Fruit fly (Drosophila melanogaster): ENCODE results near the gene Blos3.

Gene Blos3

DNA sequence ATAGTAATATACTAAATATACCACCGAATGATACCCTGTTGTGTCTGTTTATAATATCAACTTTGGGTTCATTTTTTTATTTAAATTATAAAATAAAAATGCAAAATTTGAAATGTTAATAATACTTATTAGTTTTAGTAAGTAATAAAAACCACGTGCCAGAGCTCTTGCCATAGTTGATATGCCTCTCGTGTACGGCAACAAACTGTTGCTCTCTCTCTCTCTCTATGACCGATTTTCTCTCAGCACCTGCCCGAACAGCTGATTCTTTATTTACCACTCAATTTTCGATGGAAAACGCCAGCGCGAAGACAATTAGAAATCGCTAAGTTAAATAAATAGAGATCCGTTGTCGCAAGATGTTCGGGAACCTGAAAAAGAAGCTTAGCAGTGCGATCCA lies 2.5 kb upstream of the Blos3 start, which contains the start of gene Dysb (continued):
- TF ChIP-seq Awh (GFP tag; IDR thresholded peaks at IDR 0.05) (peak; percentile 93; the same call in 1 of the 2 replicates), ap (GFP tag; IDR thresholded peaks at IDR 0.05) (peak; percentile 82), D19B (GFP tag; optimal IDR thresholded peaks at IDR 0.05) (peak; percentile 77), maf-S (GFP tag; optimal IDR thresholded peaks at IDR 0.05) (peak; percentile 27), Aef1 (GFP tag; IDR thresholded peaks at IDR 0.05) (peak; percentile 78), CG8478 (optimal IDR thresholded peaks at IDR 0.05) (no peak), CG4404 (GFP tag; IDR thresholded peaks at IDR 0.05) (no peak), wor (GFP tag; IDR thresholded peaks at IDR 0.05) (peak; percentile 43; the same call in 1 of the 2 replicates), Hmr (GFP tag; optimal IDR thresholded peaks at IDR 0.05) (peak; percentile 91), CG3995 (GFP tag; optimal IDR thresholded peaks at IDR 0.05) (no peak), zf30C (GFP tag; optimal IDR thresholded peaks at IDR 0.05) (no peak), CG12769 (tag; optimal IDR thresholded peaks at IDR 0.05) (peak; percentile 69), prd (optimal IDR thresholded peaks at IDR 0.05) (no peak), prd (GFP tag; IDR thresholded peaks at IDR 0.05) (peak; percentile 89), CG10431 (GFP tag; optimal IDR thresholded peaks at IDR 0.05) (peak; percentile 77), H15 (GFP tag; IDR thresholded peaks at IDR 0.05) (peak; percentile 90), Bteb2 (GFP tag; optimal IDR thresholded peaks at IDR 0.05) (peak; percentile 56), Optix (GFP tag; IDR thresholded peaks at IDR 0.05) (peak; percentile 84), Pdp1 (GFP tag; optimal IDR thresholded peaks at IDR 0.05) (peak; percentile 49 to 61), z (GFP tag; IDR thresholded peaks at IDR 0.05) (peak; percentile 70; the same call in 1 of the 3 replicates), sc (optimal IDR thresholded peaks at IDR 0.05) (no peak), sc (GFP tag; optimal IDR thresholded peaks at IDR 0.05) (peak; percentile 66), trh (GFP tag; optimal IDR thresholded peaks at IDR 0.05) (peak; percentile 17), CG12104 (GFP tag; optimal IDR thresholded peaks at IDR 0.05) (peak; percentile 44), CG32767 (GFP tag; IDR thresholded peaks at IDR 0.05) (peak; percentile 70), Oli (tag; optimal IDR thresholded peaks at IDR 0.05) (peak; percentile 80), dimm (GFP tag; IDR thresholded peaks at IDR 0.05) (peak; percentile 60), Hr39 (optimal IDR thresholded peaks at IDR 0.05) (no peak), wek (GFP tag; optimal IDR thresholded peaks at IDR 0.05) (peak; percentile 32), run (tag; optimal IDR thresholded peaks at IDR 0.05) (peak; percentile 76), CG34422 (GFP tag; IDR thresholded peaks at IDR 0.05) (peak; percentile 89), CG14050 (GFP tag; IDR thresholded peaks at IDR 0.05) (peak; percentile 88), CG6689 (GFP tag; IDR thresholded peaks at IDR 0.05) (peak; percentile 86), Dip2 (GFP tag; IDR thresholded peaks at IDR 0.05) (no peak), CoRest (tag; optimal IDR thresholded peaks at IDR 0.05) (peak; percentile 89), HLHmδ (GFP tag; optimal IDR thresholded peaks at IDR 0.05) (peak; percentile 61), klu (GFP tag; IDR thresholded peaks at IDR 0.05) (peak; percentile 66), Nf-YB (GFP tag; optimal IDR thresholded peaks at IDR 0.05) (peak; percentile 70), fru (optimal IDR thresholded peaks at IDR 0.05) (no peak), CG18764 (GFP tag; optimal IDR thresholded peaks at IDR 0.05) (peak; percentile 54), Hmx (GFP tag; optimal IDR thresholded peaks at IDR 0.05) (peak; percentile 23), croc (GFP tag; conservative IDR thresholded peaks at IDR 0.05) (peak; percentile 69), CG1602 (GFP tag; optimal IDR thresholded peaks at IDR 0.05) (peak; percentile 78), Lpt (GFP tag; optimal IDR thresholded peaks at IDR 0.05) (no peak), CG2678 (tag; optimal IDR thresholded peaks at IDR 0.05) (peak; percentile 90), Deaf1 (tag; optimal IDR thresholded peaks at IDR 0.05) (peak; percentile 64), sisA (GFP tag; IDR thresholded peaks at IDR 0.05) (peak; percentile 85), chn (GFP tag; optimal IDR thresholded peaks at IDR 0.05) (peak; percentile 67), Sry-δ (GFP tag; optimal IDR thresholded peaks at IDR 0.05) (no peak), hb (GFP tag; IDR thresholded peaks at IDR 0.05; ENCODE audit: partially characterized antibody) (no peak), gcm (GFP tag; optimal IDR thresholded peaks at IDR 0.05) (peak; percentile 93), seq (GFP tag; IDR thresholded peaks at IDR 0.05) (peak; percentile 90), CTCF (GFP tag; optimal IDR thresholded peaks at IDR 0.05) (peak; percentile 22), inv (GFP tag; IDR thresholded peaks at IDR 0.05; ENCODE audit: partially characterized antibody) (no peak)
